Worm (Caenorhabditis elegans) whole organism, L4 larva: ENCODE data around the gene slc-36.3.

Source experiments
- fos-1 ChIP-seq: fragments of 150-350 bp; optimal IDR thresholded peaks from 2 replicates; lab custom pipeline; 2014; ENCODE audit warnings: missing biosample characterization, missing genetic modification characterization
- lin-13 ChIP-seq: fragments of 150-350 bp; optimal IDR thresholded peaks from 2 replicates; lab custom pipeline; 2014; ENCODE audit warnings: missing biosample characterization, missing genetic modification reagents, missing genetic modification characterization
- madf-9 ChIP-seq: fragments of 200-800 bp; sonication (Bioruptor generic); conservative IDR thresholded peaks from 2 replicates; pipeline ENCODE4 v1.3.6; 2022; ENCODE audit warnings: missing genetic modification reagents, missing genetic modification characterization, missing compliant biosample characterization
- mep-1 ChIP-seq: fragments of 150-350 bp; sonication (generic microtip); optimal IDR thresholded peaks from 3 replicates; lab custom pipeline; 2014; ENCODE audit warnings: missing biosample characterization, missing genetic modification characterization
- nhr-237 ChIP-seq: sonication (generic microtip); optimal IDR thresholded peaks from 2 replicates; lab custom pipeline; 2017; ENCODE audit warnings: missing biosample characterization, missing genetic modification characterization
- rbr-2 ChIP-seq: sonication (generic microtip); optimal IDR thresholded peaks from 2 replicates; lab custom pipeline; 2016; ENCODE audit warnings: missing genotype, missing genetic modification characterization, missing compliant biosample characterization
- set-16 ChIP-seq: fragments of 200-800 bp; sonication (Bioruptor generic); IDR thresholded peaks from 2 replicates; pipeline ENCODE4 v1.3.6; 2022; ENCODE audit warnings: missing genetic modification reagents, missing genetic modification characterization, missing compliant biosample characterization
- snpc-4 ChIP-seq: fragments of 150-350 bp; optimal IDR thresholded peaks from 2 replicates; lab custom pipeline; 2014; ENCODE audit warnings: missing biosample characterization, missing genetic modification characterization
- spr-1 ChIP-seq: sonication (generic microtip); optimal IDR thresholded peaks from 2 replicates; lab custom pipeline; 2016; ENCODE audit warnings: mild to moderate bottlenecking, missing genetic modification characterization, missing compliant biosample characterization

DNA sequence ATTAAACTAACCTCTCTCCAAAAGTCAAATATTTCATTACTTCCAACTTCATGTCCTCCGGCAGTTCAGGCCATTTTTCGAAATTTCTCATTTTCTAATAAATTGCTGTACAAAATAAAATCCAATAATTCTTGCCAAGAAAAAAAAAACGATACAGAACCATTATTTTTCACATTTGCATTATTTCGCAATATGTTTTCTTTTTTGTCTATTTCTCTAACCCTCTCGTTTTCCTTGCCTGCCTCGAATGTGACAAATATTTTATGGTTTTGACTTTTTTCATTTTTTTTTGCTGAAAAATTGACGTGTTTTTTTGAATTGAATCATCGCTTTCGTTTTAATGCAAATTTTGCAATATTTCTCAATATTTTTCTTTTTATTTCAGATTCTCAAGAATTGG, 21.8 kb downstream of the slc-36.3 start, which contains the start of the genes Y38H6C.9 and fbxa-150:
- TF ChIP-seq spr-1 (tag; lab: Kevin White, UChicago) (no peak), nhr-237 (tag; lab: Kevin White, UChicago) (no peak), set-16 (GFP tag; lab: Robert Waterston, UW) (no peak), lin-13 (GFP tag; lab: Kevin White, UChicago) (no peak), rbr-2 (tag; lab: Kevin White, UChicago) (no peak), madf-9 (GFP tag; lab: Robert Waterston, UW) (no peak), mep-1 (tag; lab: Kevin White, UChicago) (no peak), snpc-4 (tag; lab: Kevin White, UChicago) (no peak), fos-1 (tag; lab: Kevin White, UChicago) (no peak)
